Fruit fly (Drosophila melanogaster) whole organism, wandering third instar larva: Measurements from ENCODE around the gene ATPsyngamma.

Experiments used
- CrebA ChIP-seq: fragments of 200-800 bp; sonication (Bioruptor generic); optimal IDR thresholded peaks from 2 replicates; lab custom pipeline; 2016; ENCODE audit warnings: missing biosample characterization, mild to moderate bottlenecking, missing genetic modification characterization, borderline replicate concordance
- Dfd ChIP-seq: fragments of >200 bp; optimal IDR thresholded peaks from 2 replicates; lab custom pipeline; 2017; ENCODE audit warnings: missing biosample characterization, missing genetic modification characterization
- GATAd ChIP-seq: sonication (Bioruptor generic); optimal IDR thresholded peaks from 2 replicates; lab custom pipeline; 2016; ENCODE audit warnings: missing biosample characterization, missing genetic modification characterization
- HLH106 ChIP-seq: fragments of 200-800 bp; optimal IDR thresholded peaks from 3 replicates; lab custom pipeline; 2019; ENCODE audit warnings: missing biosample characterization, mild to moderate bottlenecking, missing genetic modification characterization, moderate library complexity
- Hr78 ChIP-seq: fragments of >200 bp; optimal IDR thresholded peaks from 2 replicates; lab custom pipeline; 2017; ENCODE audit warnings: missing biosample characterization, missing genetic modification characterization
- N ChIP-seq: fragments of >200 bp; optimal IDR thresholded peaks from 2 replicates; lab custom pipeline; 2018; ENCODE audit warnings: missing biosample characterization, missing external identifiers, missing genetic modification characterization
- Vsx2 ChIP-seq: fragments of 200-300, 225-300 bp; sonication (Bioruptor generic); optimal IDR thresholded peaks from 2 replicates; lab custom pipeline; 2018; ENCODE audit warnings: missing biosample characterization, missing genetic modification characterization; ENCODE audit not compliant: partially characterized antibody
- dmrt93B ChIP-seq: fragments of 200-800 bp; sonication (Bioruptor generic); optimal IDR thresholded peaks from 2 replicates; lab custom pipeline; 2018; ENCODE audit warnings: missing biosample characterization, mild to moderate bottlenecking, missing genetic modification characterization
- jim ChIP-seq: fragments of 175-275, 200-325 bp; sonication (Bioruptor generic); optimal IDR thresholded peaks from 2 replicates; lab custom pipeline; 2016; ENCODE audit warnings: missing biosample characterization, mild to moderate bottlenecking, missing genetic modification characterization
- usp ChIP-seq: fragments of >200 bp; optimal IDR thresholded peaks from 2 replicates; lab custom pipeline; 2017; ENCODE audit warnings: missing biosample characterization, missing genetic modification characterization

Gene ATPsyngamma

DNA sequence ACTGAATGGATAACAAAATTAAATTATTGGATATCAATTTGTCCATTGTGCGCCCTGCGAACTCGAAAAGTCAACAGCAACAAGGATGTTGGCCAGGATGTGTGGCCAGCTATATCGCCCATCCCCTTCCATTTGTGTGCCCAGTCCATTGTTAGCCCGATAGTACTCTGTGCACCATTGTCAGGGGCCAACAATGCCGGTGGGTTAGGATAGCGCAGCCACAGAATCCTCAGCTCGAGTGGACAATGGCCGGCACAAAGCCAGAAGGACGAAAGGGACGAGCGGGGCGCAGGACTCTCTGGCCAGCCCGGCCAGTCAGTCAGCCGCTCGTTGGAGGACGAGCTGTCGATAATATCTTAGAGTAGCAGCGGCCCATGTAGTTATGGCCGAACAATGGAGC, 51.1 kb downstream of the ATPsyngamma start:
- no peak for TF ChIP-seq Dfd (GFP tag; lab: Kevin White, UChicago)
- no peak for TF ChIP-seq jim (GFP tag; lab: Kevin White, UChicago)
- no peak for TF ChIP-seq GATAd (GFP tag; lab: Kevin White, UChicago)
- no peak for TF ChIP-seq HLH106 (tag; lab: Kevin White, UChicago)
- no peak for TF ChIP-seq usp (GFP tag; lab: Kevin White, UChicago)
- TF ChIP-seq Hr78 (GFP tag; lab: Kevin White, UChicago): no peak
- no peak for TF ChIP-seq CrebA (GFP tag; lab: Kevin White, UChicago)
- TF ChIP-seq N (GFP tag; lab: Kevin White, UChicago): no peak
- no peak for TF ChIP-seq Vsx2 (GFP tag; lab: Kevin White, UChicago)
- no peak for TF ChIP-seq dmrt93B (GFP tag; lab: Kevin White, UChicago)
- TF ChIP-seq, all 38 proteins: peak for 0
